Fruit fly (Drosophila melanogaster) S2 (cell line): ENCODE measurements around the gene CG31300.

ENCODE experiments used
- CG8478 ChIP-seq: fragments of >200 bp; optimal IDR thresholded peaks from 2 replicates; lab custom pipeline; 2018
- CTCF ChIP-seq, 2 experiments: fragments of >200 bp; optimal IDR thresholded peaks; 2 replicates each; lab custom pipeline; 2018

- TF ChIP-seq CTCF (optimal IDR thresholded peaks at IDR 0.05; lab: Kevin White, UChicago) (no peak), CG8478 (lab: Kevin White, UChicago) (no peak)
These were observed 9.9 kb upstream of the CG31300 start, which contains the start of gene CG11878 for dm6 chr3R:25273537-25273936.
